Fruit fly (Drosophila melanogaster) Kc167 (cell line): ENCODE measurements around the gene SNF4Agamma.

Experiments used
- Sin3A ChIP-seq: fragments of >200 bp; optimal IDR thresholded peaks from 2 replicates; lab custom pipeline; 2018; ENCODE audit warnings: missing external identifiers
- h ChIP-seq: fragments of >200 bp; optimal IDR thresholded peaks from 3 replicates; lab custom pipeline; 2018; ENCODE audit warnings: missing external identifiers
- insv ChIP-seq: fragments of >200 bp; optimal IDR thresholded peaks from 3 replicates; lab custom pipeline; 2018; ENCODE audit warnings: missing external identifiers
- psq ChIP-seq: fragments of >200 bp; optimal IDR thresholded peaks from 2 replicates; lab custom pipeline; 2017; ENCODE audit warnings: missing external identifiers

DNA sequence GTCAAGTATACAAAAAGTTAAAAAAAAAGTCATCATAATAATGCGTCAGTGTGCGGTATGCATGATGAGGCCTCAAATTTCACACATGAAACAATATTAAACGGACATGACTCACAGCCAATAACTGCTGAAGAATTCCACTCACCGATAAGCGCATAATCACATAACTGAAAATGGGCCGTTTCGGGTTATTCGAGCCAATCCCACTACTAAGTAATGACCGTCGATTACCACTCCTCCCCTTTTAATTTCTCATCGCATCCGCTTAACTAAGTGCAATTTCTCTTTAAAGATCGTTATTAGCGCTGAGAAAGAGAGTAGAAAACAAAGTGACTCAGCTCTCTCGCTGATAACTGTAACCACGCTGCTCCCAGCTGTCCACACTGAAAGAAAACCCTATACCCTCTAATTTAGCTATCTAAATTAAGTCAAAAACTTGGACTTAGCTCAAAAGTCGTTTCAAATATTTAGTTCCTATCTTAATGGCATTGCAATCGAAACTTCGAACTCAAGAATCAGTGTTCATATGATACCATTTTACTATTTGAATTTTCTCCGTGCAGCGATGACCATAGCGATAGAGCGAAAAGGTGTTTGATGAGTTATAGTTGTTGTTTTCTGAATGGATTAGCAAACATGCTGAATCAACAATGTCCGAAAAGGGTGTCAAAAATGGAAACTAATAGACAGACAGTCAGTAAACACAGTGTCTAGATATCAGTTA lies 27.6 kb upstream of the SNF4Agamma start:
- TF ChIP-seq h = no peak
- no peak for TF ChIP-seq insv (lab: Kevin White, UChicago)
- TF ChIP-seq Sin3A = no peak
- TF ChIP-seq psq (lab: Kevin White, UChicago) = no peak
